Worm (Caenorhabditis elegans) whole organism, L2 larva: ENCODE data around the gene F56D6.19.
A peak's percentile ranks its signal among the peaks of the same experiment; 100 is the strongest.

Source experiments
- C34F6.9 ChIP-seq: fragments of 150-350 bp; optimal IDR thresholded peaks from 2 replicates; lab custom pipeline; 2014; ENCODE audit warnings: missing biosample characterization, missing genetic modification characterization
- Y55F3AM.14 ChIP-seq: fragments of 200-800 bp; sonication (Bioruptor generic); optimal IDR thresholded peaks from 2 replicates; lab custom pipeline; 2018; ENCODE audit warnings: mild to moderate bottlenecking, missing genetic modification characterization, missing compliant biosample characterization
- ZK546.5 ChIP-seq: sonication (generic microtip); optimal IDR thresholded peaks from 2 replicates; lab custom pipeline; 2017; ENCODE audit warnings: missing biosample characterization, missing genetic modification characterization
- alr-1 ChIP-seq: fragments of 150-350 bp; optimal IDR thresholded peaks from 2 replicates; lab custom pipeline; 2014; ENCODE audit warnings: missing biosample characterization, missing genetic modification characterization
- aly-2 ChIP-seq: fragments of 150-350 bp; optimal IDR thresholded peaks from 2 replicates; lab custom pipeline; 2014; ENCODE audit warnings: missing biosample characterization, missing genetic modification characterization
- ama-1 ChIP-seq: fragments of 150-350 bp; optimal IDR thresholded peaks from 2 replicates; lab custom pipeline; 2018; ENCODE audit warnings: inconsistent platforms
- ceh-16 ChIP-seq: fragments of 150-350 bp; optimal IDR thresholded peaks from 2 replicates; lab custom pipeline; 2014; ENCODE audit warnings: missing biosample characterization, missing genetic modification characterization
- crh-2 ChIP-seq: sonication (generic microtip); optimal IDR thresholded peaks from 2 replicates; lab custom pipeline; 2017; ENCODE audit warnings: missing biosample characterization, missing genetic modification characterization
- egl-27 ChIP-seq: sonication (generic microtip); optimal IDR thresholded peaks from 3 replicates; lab custom pipeline; 2017; ENCODE audit warnings: missing biosample characterization, missing genetic modification reagents, missing genetic modification characterization
- elt-3 ChIP-seq: sonication (generic microtip); optimal IDR thresholded peaks from 2 replicates; lab custom pipeline; 2017; ENCODE audit warnings: missing biosample characterization, missing genetic modification characterization
- fos-1 ChIP-seq: fragments of 150-350 bp; optimal IDR thresholded peaks from 2 replicates; lab custom pipeline; 2014; ENCODE audit warnings: missing biosample characterization, missing genetic modification characterization
- gmeb-1 ChIP-seq: fragments of 150-350 bp; optimal IDR thresholded peaks from 2 replicates; lab custom pipeline; 2014; ENCODE audit warnings: missing biosample characterization, missing genetic modification characterization
- lin-13 ChIP-seq: fragments of 150-350 bp; optimal IDR thresholded peaks from 2 replicates; lab custom pipeline; 2014; ENCODE audit warnings: missing biosample characterization, missing genetic modification reagents, missing genetic modification characterization
- mbf-1 ChIP-seq: sonication (generic microtip); optimal IDR thresholded peaks from 2 replicates; lab custom pipeline; 2017; ENCODE audit warnings: missing biosample characterization, missing genetic modification characterization
- mdl-1 ChIP-seq, 2 experiments: fragments of 150-350 bp in 1 of 2; sonication (generic microtip) in 1 of 2; optimal IDR thresholded peaks; 2 replicates each; lab custom pipeline; 2017; ENCODE audit warnings: missing biosample characterization in 2 of 2, missing genetic modification characterization in 2 of 2
- nhr-10 ChIP-seq: sonication (generic microtip); optimal IDR thresholded peaks from 2 replicates; lab custom pipeline; 2017; ENCODE audit warnings: missing biosample characterization, missing genetic modification characterization
- nhr-11 ChIP-seq: fragments of 150-350 bp; optimal IDR thresholded peaks from 2 replicates; lab custom pipeline; 2014; ENCODE audit warnings: missing biosample characterization, missing genetic modification characterization
- nhr-21 ChIP-seq: fragments of 150-350 bp; optimal IDR thresholded peaks from 2 replicates; lab custom pipeline; 2014; ENCODE audit warnings: missing biosample characterization, missing genetic modification characterization
- nhr-23 ChIP-seq: fragments of 150-350 bp; optimal IDR thresholded peaks from 2 replicates; lab custom pipeline; 2014; ENCODE audit warnings: missing biosample characterization, missing genetic modification reagents, missing genetic modification characterization
- nhr-6 ChIP-seq: fragments of 150-350 bp; optimal IDR thresholded peaks from 2 replicates; lab custom pipeline; 2014; ENCODE audit warnings: missing biosample characterization, missing genetic modification characterization
- nhr-77 ChIP-seq: fragments of 150-350 bp; optimal IDR thresholded peaks from 2 replicates; lab custom pipeline; 2014; ENCODE audit warnings: missing biosample characterization, missing genetic modification characterization
- peb-1 ChIP-seq: fragments of 150-350 bp; optimal IDR thresholded peaks from 2 replicates; lab custom pipeline; 2014; ENCODE audit warnings: missing biosample characterization, missing genetic modification characterization
- sem-4 ChIP-seq: fragments of 150-350 bp; optimal IDR thresholded peaks from 2 replicates; lab custom pipeline; 2014; ENCODE audit warnings: missing biosample characterization, missing genetic modification reagents, missing genetic modification characterization
- skn-1 ChIP-seq: sonication (generic microtip); optimal IDR thresholded peaks from 2 replicates; lab custom pipeline; 2017; ENCODE audit warnings: missing biosample characterization, missing genetic modification characterization
- sma-9 ChIP-seq, 2 experiments: fragments of 150-350 bp in 1 of 2; sonication (generic microtip) in 1 of 2; optimal IDR thresholded peaks; 2 replicates each; lab custom pipeline; 2014 to 2016; ENCODE audit warnings: missing genetic modification characterization in 2 of 2, mild to moderate bottlenecking in 1 of 2, missing biosample characterization in 1 of 2, missing compliant biosample characterization in 1 of 2, missing genetic modification reagents in 1 of 2, moderate library complexity in 1 of 2
- unc-55 ChIP-seq: fragments of 150-350 bp; sonication (generic microtip); optimal IDR thresholded peaks from 3 replicates; lab custom pipeline; 2014; ENCODE audit warnings: missing biosample characterization, missing genetic modification reagents, missing genetic modification characterization
- unc-62 ChIP-seq: fragments of 150-350 bp; optimal IDR thresholded peaks from 2 replicates; lab custom pipeline; 2014; ENCODE audit warnings: missing biosample characterization, missing genetic modification reagents, missing genetic modification characterization
- zag-1 ChIP-seq: fragments of 150-350 bp; optimal IDR thresholded peaks from 2 replicates; lab custom pipeline; 2014; ENCODE audit warnings: missing biosample characterization, missing genetic modification characterization
- ztf-1 ChIP-seq: fragments of 200-800 bp; sonication (Bioruptor generic); conservative IDR thresholded peaks from 2 replicates; pipeline ENCODE4 v1.3.6; 2022; ENCODE audit warnings: missing genetic modification characterization, missing compliant biosample characterization
- ztf-11 ChIP-seq: sonication (generic microtip); optimal IDR thresholded peaks from 2 replicates; lab custom pipeline; 2017; ENCODE audit warnings: missing biosample characterization, missing genetic modification characterization
- ztf-4 ChIP-seq: fragments of 150-350 bp; optimal IDR thresholded peaks from 2 replicates; lab custom pipeline; 2014; ENCODE audit warnings: missing biosample characterization, missing genetic modification characterization

Gene F56D6.19

ce11 chrIV:3943003-3943402 is 28.4 kb downstream of the F56D6.19 start, which contains the start of gene Y46C8AL.11:
Y46C8AL.11 (plus strand) TSS chrIV:3943303.
- no peak for TF ChIP-seq nhr-6 (tag; lab: Kevin White, UChicago)
- no peak for TF ChIP-seq nhr-23 (tag; lab: Kevin White, UChicago)
- no peak for TF ChIP-seq lin-13 (GFP tag; lab: Kevin White, UChicago)
- TF ChIP-seq Y55F3AM.14, result no peak
- TF ChIP-seq mbf-1 (tag; lab: Kevin White, UChicago), result no peak
- no peak for TF ChIP-seq nhr-10 (tag; lab: Kevin White, UChicago)

ce11 chrIV:3944459-3944858 is 29.9 kb downstream of the F56D6.19 start, which contains the start of gene clec-72:
clec-72 (plus strand) TSS chrIV:3944816.
- TF ChIP-seq crh-2 (peak; percentile 18), skn-1 (tag; lab: Kevin White, UChicago) (peak; percentile 11), peb-1 (no peak), nhr-21 (tag; lab: Kevin White, UChicago) (no peak), nhr-10 (tag; lab: Kevin White, UChicago) (no peak), fos-1 (peak; percentile 98), gmeb-1 (tag; lab: Kevin White, UChicago) (peak; percentile 5), ztf-4 (tag; lab: Kevin White, UChicago) (no peak), sem-4 (no peak), ZK546.5 (tag; lab: Kevin White, UChicago) (no peak), mdl-1 (tag; optimal IDR thresholded peaks at IDR 0.05; lab: Kevin White, UChicago) (no peak), elt-3 (tag; lab: Kevin White, UChicago) (no peak), alr-1 (tag; lab: Kevin White, UChicago) (no peak), nhr-11 (tag; lab: Kevin White, UChicago) (no peak), zag-1 (tag; lab: Kevin White, UChicago) (no peak), ztf-11 (tag; lab: Kevin White, UChicago) (no peak), ztf-1 (GFP tag; lab: Robert Waterston, UW) (no peak), sma-9 (GFP tag; optimal IDR thresholded peaks at IDR 0.05; lab: Kevin White, UChicago) (peak; percentile 50), sma-9 (tag; optimal IDR thresholded peaks at IDR 0.05; lab: Kevin White, UChicago) (no peak), egl-27 (no peak)
- TF ChIP-seq, all 48 proteins: peak for 5

ce11 chrIV:3956095-3956494 is 41.5 kb downstream of the F56D6.19 start, which contains the start of gene clec-73:
clec-73 (minus strand) TSS chrIV:3956195.
- TF ChIP-seq unc-55 (GFP tag; lab: Kevin White, UChicago) (no peak), aly-2 (no peak), ama-1 (no peak), sem-4 (no peak)

ce11 chrIV:3956705-3957104 is 42.1 kb downstream of the F56D6.19 start, which contains the start of gene clec-74:
clec-74 (plus strand) TSS chrIV:3957005.
- TF ChIP-seq nhr-21 (tag; lab: Kevin White, UChicago), result no peak
- TF ChIP-seq nhr-77, result no peak
- TF ChIP-seq aly-2, result no peak
- no peak for TF ChIP-seq elt-3 (tag; lab: Kevin White, UChicago)
- TF ChIP-seq ama-1, result no peak
- no peak for TF ChIP-seq ceh-16

- no peak for TF ChIP-seq zag-1 (tag; lab: Kevin White, UChicago)
- TF ChIP-seq ztf-4 (tag; lab: Kevin White, UChicago), result no peak
These were observed 45.8 kb downstream of the F56D6.19 start, which contains the start of gene clec-75 for ce11 chrIV:3960396-3960795. clec-75 (plus strand) TSS chrIV:3960734.

- TF ChIP-seq crh-2 (no peak), nhr-23 (tag; lab: Kevin White, UChicago) (no peak), alr-1 (tag; lab: Kevin White, UChicago) (no peak), aly-2 (no peak), nhr-21 (tag; lab: Kevin White, UChicago) (no peak), unc-62 (no peak), ama-1 (no peak), C34F6.9 (no peak)
These were observed 48.0 kb downstream of the F56D6.19 start, which contains the start of gene Y46C8AM.1 for ce11 chrIV:3962584-3962983. Y46C8AM.1 (plus strand) TSS chrIV:3962884.

ce11 chrIV:3963498-3963897 is 48.9 kb downstream of the F56D6.19 start:
- TF ChIP-seq C34F6.9, result no peak
- no peak for TF ChIP-seq lin-13 (GFP tag; lab: Kevin White, UChicago)
- TF ChIP-seq ZK546.5 (tag; lab: Kevin White, UChicago), result no peak
